Worm (Caenorhabditis elegans) whole organism, L4 larva: ENCODE results near the gene cpf-1.

Experiments used
- F26F4.8 ChIP-seq: fragments of 200-800 bp; sonication (Bioruptor generic); conservative IDR thresholded peaks from 2 replicates; pipeline ENCODE4 v1.3.6; 2022; ENCODE audit warnings: missing genetic modification characterization, missing compliant biosample characterization
- F44E2.7 ChIP-seq: fragments of 200-800 bp; sonication (Bioruptor generic); IDR thresholded peaks from 2 replicates; pipeline ENCODE4 v2.1.2; 2022; ENCODE audit warnings: missing genetic modification characterization, missing compliant biosample characterization
- R02D3.7 ChIP-seq: fragments of 150-350 bp; sonication (generic microtip); optimal IDR thresholded peaks from 3 replicates; lab custom pipeline; 2014; ENCODE audit warnings: missing biosample characterization, missing genetic modification characterization
- T20F7.1 ChIP-seq: fragments of 200-800 bp; sonication (Bioruptor generic); optimal IDR thresholded peaks from 2 replicates; lab custom pipeline; 2018; ENCODE audit warnings: mild to moderate bottlenecking, missing genetic modification characterization, missing compliant biosample characterization
- T26A8.4 ChIP-seq: fragments of 200-800 bp; sonication (Bioruptor generic); IDR thresholded peaks from 2 replicates; pipeline ENCODE4 v1.3.6; 2022; ENCODE audit warnings: missing genetic modification characterization, missing compliant biosample characterization
- Y48G9A.11 ChIP-seq: fragments of 200-800 bp; sonication (Bioruptor generic); IDR thresholded peaks from 2 replicates; pipeline ENCODE4 v1.3.6; 2022; ENCODE audit warnings: missing genetic modification reagents, missing genetic modification characterization, missing compliant biosample characterization
- Y5F2A.4 ChIP-seq: fragments of 200-800 bp; sonication (Bioruptor generic); optimal IDR thresholded peaks from 2 replicates; lab custom pipeline; 2018; ENCODE audit warnings: mild to moderate bottlenecking, missing genetic modification characterization, missing compliant biosample characterization
- Y75B8A.6 ChIP-seq: fragments of 200-800 bp; sonication (Bioruptor generic); IDR thresholded peaks from 2 replicates; pipeline ENCODE4 v1.3.6; 2022; ENCODE audit warnings: missing genetic modification reagents, missing genetic modification characterization, missing compliant biosample characterization
- ZK546.5 ChIP-seq, 2 experiments: sonication (generic microtip); optimal IDR thresholded peaks; 2 replicates each; lab custom pipeline; 2017; ENCODE audit warnings: missing biosample characterization in 2 of 2, missing genetic modification characterization in 2 of 2
- aha-1 ChIP-seq: fragments of 150-350 bp; peaks from one replicate; lab custom pipeline; 2014; ENCODE audit warnings: missing biosample characterization, missing genetic modification characterization
- aly-2 ChIP-seq: sonication (generic microtip); optimal IDR thresholded peaks from 2 replicates; lab custom pipeline; 2018; ENCODE audit warnings: missing biosample characterization, missing genetic modification characterization
- ama-1 ChIP-seq: fragments of 150-350 bp; optimal IDR thresholded peaks from 2 replicates; lab custom pipeline; 2014; ENCODE audit warnings: inconsistent platforms, mixed read lengths
- arid-1 ChIP-seq: fragments of 200-800 bp; sonication (Bioruptor generic); conservative IDR thresholded peaks from 2 replicates; pipeline ENCODE4 v1.3.6; 2022; ENCODE audit warnings: missing genetic modification reagents, missing genetic modification characterization, missing compliant biosample characterization
- ceh-32 ChIP-seq: sonication (generic microtip); optimal IDR thresholded peaks from 2 replicates; lab custom pipeline; 2016; ENCODE audit warnings: mild to moderate bottlenecking, missing genetic modification characterization, missing compliant biosample characterization; ENCODE audit not compliant: poor library complexity
- ceh-44 ChIP-seq: fragments of 200-800 bp; sonication (Bioruptor generic); IDR thresholded peaks from 2 replicates; pipeline ENCODE4 v1.3.6; 2022; ENCODE audit warnings: missing genetic modification reagents, missing genetic modification characterization, missing compliant biosample characterization
- cey-2 ChIP-seq: sonication (generic microtip); optimal IDR thresholded peaks from 3 replicates; lab custom pipeline; 2017; ENCODE audit warnings: missing genetic modification characterization, mild to moderate bottlenecking, missing compliant biosample characterization, antibody characterized with exemption, borderline replicate concordance; ENCODE audit not compliant: insufficient read depth
- daf-19 ChIP-seq: fragments of 200-800 bp; sonication (Bioruptor generic); conservative IDR thresholded peaks from 2 replicates; pipeline ENCODE4 v1.3.6; 2022; ENCODE audit warnings: missing genetic modification characterization, missing compliant biosample characterization
- daf-8 ChIP-seq: fragments of 200-800 bp; sonication (Bioruptor generic); IDR thresholded peaks from 2 replicates; pipeline ENCODE4 v1.3.6; 2022; ENCODE audit warnings: missing genetic modification characterization, missing compliant biosample characterization
- dmd-8 ChIP-seq: fragments of 200-800 bp; sonication (Bioruptor generic); IDR thresholded peaks from 2 replicates; pipeline ENCODE4 v1.3.6; 2022; ENCODE audit warnings: missing genetic modification characterization, missing compliant biosample characterization
- duxl-1 ChIP-seq: sonication (generic microtip); optimal IDR thresholded peaks from 2 replicates; lab custom pipeline; 2016; ENCODE audit warnings: mild to moderate bottlenecking, missing genetic modification characterization, moderate library complexity, missing compliant biosample characterization; ENCODE audit not compliant: poor library complexity
- egl-27 ChIP-seq: sonication (generic microtip); optimal IDR thresholded peaks from 3 replicates; lab custom pipeline; 2017; ENCODE audit warnings: missing biosample characterization, missing genetic modification reagents, missing genetic modification characterization
- fkh-10 ChIP-seq: fragments of 150-350 bp; optimal IDR thresholded peaks from 2 replicates; lab custom pipeline; 2014; ENCODE audit warnings: missing biosample characterization, missing genetic modification reagents, missing genetic modification characterization
- fos-1 ChIP-seq: fragments of 150-350 bp; optimal IDR thresholded peaks from 2 replicates; lab custom pipeline; 2014; ENCODE audit warnings: missing biosample characterization, missing genetic modification characterization
- hlh-11 ChIP-seq: fragments of 200-800 bp; sonication (Bioruptor generic); optimal IDR thresholded peaks from 2 replicates; lab custom pipeline; 2018; ENCODE audit warnings: mild to moderate bottlenecking, missing genetic modification characterization, missing compliant biosample characterization
- lim-7 ChIP-seq: fragments of 200-800 bp; sonication (Bioruptor generic); IDR thresholded peaks from 2 replicates; pipeline ENCODE4 v1.3.6; 2022; ENCODE audit warnings: missing genetic modification characterization, missing compliant biosample characterization
- lin-15B ChIP-seq: fragments of 150-350 bp; sonication (generic microtip); optimal IDR thresholded peaks from 3 replicates; lab custom pipeline; 2014; ENCODE audit warnings: missing biosample characterization, missing genetic modification characterization
- lin-29 ChIP-seq: fragments of 200-800 bp; sonication (Bioruptor generic); IDR thresholded peaks from 2 replicates; pipeline ENCODE4 v1.3.6; 2022; ENCODE audit warnings: missing genetic modification reagents, missing genetic modification characterization, missing compliant biosample characterization
- lin-39 ChIP-seq: fragments of 150-350 bp; optimal IDR thresholded peaks from 2 replicates; lab custom pipeline; 2014; ENCODE audit warnings: missing biosample characterization, missing genetic modification reagents, missing genetic modification characterization
- lir-3 ChIP-seq: sonication (generic microtip); optimal IDR thresholded peaks from 2 replicates; lab custom pipeline; 2016; ENCODE audit warnings: mild to moderate bottlenecking, missing genetic modification characterization, missing compliant biosample characterization
- lsy-2 ChIP-seq, 2 experiments: fragments of 150-350 bp in 1 of 2; sonication (generic microtip) in 1 of 2; optimal IDR thresholded peaks; 2 replicates each; lab custom pipeline; 2014 to 2017; ENCODE audit warnings: missing biosample characterization in 2 of 2, missing genetic modification characterization in 2 of 2
- madf-5 ChIP-seq, 2 experiments: fragments of 200-800 bp; sonication (Bioruptor generic); IDR thresholded peaks; 2 replicates each; pipeline ENCODE4 v1.3.6; 2022; ENCODE audit warnings: missing compliant biosample characterization in 2 of 2, missing genetic modification characterization in 2 of 2
- mdl-1 ChIP-seq, 2 experiments: fragments of 150-350 bp in 1 of 2; sonication (generic microtip) in 1 of 2; optimal IDR thresholded peaks; 2 replicates each; lab custom pipeline; 2014 to 2017; ENCODE audit warnings: missing biosample characterization in 2 of 2, missing genetic modification characterization in 2 of 2
- mdt-29 ChIP-seq: fragments of 200-800 bp; sonication (Bioruptor generic); IDR thresholded peaks from 2 replicates; pipeline ENCODE4 v1.3.6; 2022; ENCODE audit warnings: missing genetic modification reagents, missing genetic modification characterization, missing compliant biosample characterization
- mep-1 ChIP-seq: fragments of 150-350 bp; sonication (generic microtip); optimal IDR thresholded peaks from 3 replicates; lab custom pipeline; 2014; ENCODE audit warnings: missing biosample characterization, missing genetic modification characterization
- mxl-2 ChIP-seq: fragments of 200-800 bp; sonication (Bioruptor generic); conservative IDR thresholded peaks from 2 replicates; pipeline ENCODE4 v1.3.6; 2022; ENCODE audit warnings: missing genetic modification reagents, missing genetic modification characterization, missing compliant biosample characterization
- nhr-102 ChIP-seq: sonication (generic microtip); optimal IDR thresholded peaks from 2 replicates; lab custom pipeline; 2016; ENCODE audit warnings: mild to moderate bottlenecking, missing genetic modification characterization, moderate library complexity, missing compliant biosample characterization
- nhr-28 ChIP-seq: fragments of 150-350 bp; optimal IDR thresholded peaks from 2 replicates; lab custom pipeline; 2014; ENCODE audit warnings: missing biosample characterization, missing genetic modification characterization
- nhr-42 ChIP-seq: fragments of 200-800 bp; sonication (Bioruptor generic); IDR thresholded peaks from 2 replicates; pipeline ENCODE4 v1.3.6; 2022; ENCODE audit warnings: missing genetic modification characterization, missing compliant biosample characterization
- nhr-48 ChIP-seq: sonication (generic microtip); optimal IDR thresholded peaks from 2 replicates; lab custom pipeline; 2016; ENCODE audit warnings: mild to moderate bottlenecking, missing genetic modification characterization, missing compliant biosample characterization
- nhr-77 ChIP-seq: fragments of 150-350 bp; optimal IDR thresholded peaks from 2 replicates; lab custom pipeline; 2014; ENCODE audit warnings: missing biosample characterization, missing genetic modification characterization
- php-3 ChIP-seq: fragments of 200-800 bp; sonication (Bioruptor generic); IDR thresholded peaks from 2 replicates; pipeline ENCODE4 v1.3.6; 2022; ENCODE audit warnings: missing genetic modification reagents, missing genetic modification characterization, missing compliant biosample characterization
- pqm-1 ChIP-seq: sonication (generic microtip); optimal IDR thresholded peaks from 2 replicates; lab custom pipeline; 2017; ENCODE audit warnings: missing biosample characterization, missing genetic modification characterization
- rbr-2 ChIP-seq: sonication (generic microtip); optimal IDR thresholded peaks from 2 replicates; lab custom pipeline; 2016; ENCODE audit warnings: missing genotype, missing genetic modification characterization, missing compliant biosample characterization
- skn-1 ChIP-seq: fragments of 150-350 bp; optimal IDR thresholded peaks from 2 replicates; lab custom pipeline; 2014; ENCODE audit warnings: missing biosample characterization, missing genetic modification characterization
- snpc-4 ChIP-seq: fragments of 150-350 bp; optimal IDR thresholded peaks from 2 replicates; lab custom pipeline; 2014; ENCODE audit warnings: missing biosample characterization, missing genetic modification characterization
- tra-1 ChIP-seq: fragments of 200-800 bp; sonication (Bioruptor generic); IDR thresholded peaks from 2 replicates; pipeline ENCODE4 v1.3.6; 2022; ENCODE audit warnings: missing genetic modification reagents, missing genetic modification characterization, missing compliant biosample characterization
- unc-39 ChIP-seq: sonication (generic microtip); optimal IDR thresholded peaks from 2 replicates; lab custom pipeline; 2017; ENCODE audit warnings: missing biosample characterization, missing genetic modification characterization
- vab-7 ChIP-seq: fragments of 200-800 bp; sonication (Bioruptor generic); IDR thresholded peaks from 2 replicates; pipeline ENCODE4 v1.3.6; 2022; ENCODE audit warnings: missing genetic modification reagents, missing genetic modification characterization, missing compliant biosample characterization
- zag-1 ChIP-seq: fragments of 150-350 bp; optimal IDR thresholded peaks from 2 replicates; lab custom pipeline; 2014; ENCODE audit warnings: missing biosample characterization, missing genetic modification characterization
- zfp-2 ChIP-seq: sonication (generic microtip); optimal IDR thresholded peaks from 2 replicates; lab custom pipeline; 2016; ENCODE audit warnings: mild to moderate bottlenecking, missing genetic modification characterization, missing compliant biosample characterization
- zfp-3 ChIP-seq: fragments of 200-800 bp; sonication (Bioruptor generic); conservative IDR thresholded peaks from 2 replicates; pipeline ENCODE4 v1.3.6; 2022; ENCODE audit warnings: missing genetic modification reagents, missing genetic modification characterization, missing compliant biosample characterization
- ztf-11 ChIP-seq: fragments of 150-350 bp; optimal IDR thresholded peaks from 2 replicates; lab custom pipeline; 2014; ENCODE audit warnings: missing biosample characterization, missing genetic modification characterization

The cpf-1 gene

ce11 chrII:8561227-8561626 is 41.0 kb downstream of the cpf-1 start, which contains the start of gene iff-2:
Gene iff-2 (minus strand): TSS chrII:8561367.
- no peak; the same call in 1 of the 2 replicates for TF ChIP-seq Y48G9A.11 (GFP tag; lab: Robert Waterston, UW)
- peak; percentile 99 for TF ChIP-seq rbr-2 (tag; lab: Kevin White, UChicago)
- peak; percentile 88 for TF ChIP-seq lin-29
- peak; percentile 93 to 99 for TF ChIP-seq mdl-1 (tag; optimal IDR thresholded peaks at IDR 0.05; lab: Kevin White, UChicago)
- peak; percentile 70; the same call in 1 of the 2 replicates for TF ChIP-seq lim-7 (GFP tag; lab: Robert Waterston, UW)
- TF ChIP-seq nhr-77 (tag; lab: Kevin White, UChicago), result peak; percentile 99
- TF ChIP-seq ceh-32 (tag; lab: Kevin White, UChicago), result peak; percentile 68
- TF ChIP-seq mxl-2 (GFP tag; lab: Robert Waterston, UW), result peak; percentile 92
- TF ChIP-seq hlh-11 (tag; lab: Kevin White, UChicago), result peak; percentile 99
- TF ChIP-seq lir-3 (tag; lab: Kevin White, UChicago), result peak; percentile 76
- no peak; the same call in 1 of the 2 replicates for TF ChIP-seq dmd-8
- TF ChIP-seq duxl-1 (tag; lab: Kevin White, UChicago), result peak; percentile 97
- TF ChIP-seq lin-39 (tag; lab: Kevin White, UChicago), result no peak
- TF ChIP-seq egl-27, result peak; percentile 80
- TF ChIP-seq skn-1 (tag; lab: Kevin White, UChicago), result peak; percentile 95
- TF ChIP-seq ztf-11 (tag; lab: Kevin White, UChicago), result peak; percentile 2
- peak; percentile 97 for TF ChIP-seq arid-1 (GFP tag; lab: Robert Waterston, UW)
- TF ChIP-seq nhr-42 (GFP tag; lab: Robert Waterston, UW), result peak; percentile 98
- TF ChIP-seq nhr-102 (tag; lab: Kevin White, UChicago), result peak; percentile 97
- TF ChIP-seq snpc-4, result peak; percentile 70
- TF ChIP-seq mdt-29 (GFP tag; lab: Robert Waterston, UW), result no peak; the same call in none of the 2 replicates
- peak; percentile 100 for TF ChIP-seq aha-1 (tag; lab: Kevin White, UChicago)
- peak; percentile 85 for TF ChIP-seq cey-2
- TF ChIP-seq vab-7 (GFP tag; lab: Robert Waterston, UW), result peak; percentile 93
- peak; percentile 100 for TF ChIP-seq zfp-2 (tag; lab: Kevin White, UChicago)
- TF ChIP-seq mep-1 (tag; lab: Kevin White, UChicago), result peak; percentile 99
- TF ChIP-seq ZK546.5 (tag; optimal IDR thresholded peaks at IDR 0.05; lab: Kevin White, UChicago), result peak; percentile 47 to 92
- TF ChIP-seq pqm-1, result peak; percentile 92
- TF ChIP-seq php-3 (GFP tag; lab: Robert Waterston, UW), result peak; percentile 95
- peak; percentile 99 for TF ChIP-seq fkh-10
- TF ChIP-seq madf-5 (GFP tag; IDR thresholded peaks at IDR 0.05; lab: Robert Waterston, UW), result peak in 1 of 2 experiments; percentile 89; a peak in 1 of 4 replicates
- no peak for TF ChIP-seq F44E2.7 (GFP tag; lab: Robert Waterston, UW)
- peak; percentile 19 for TF ChIP-seq aly-2 (tag; lab: Kevin White, UChicago)
- peak; percentile 97 to 98 for TF ChIP-seq lsy-2 (tag; optimal IDR thresholded peaks at IDR 0.05; lab: Kevin White, UChicago)
- peak; percentile 97 for TF ChIP-seq T20F7.1
- no peak for TF ChIP-seq daf-8 (GFP tag; lab: Robert Waterston, UW)
- peak; percentile 71 for TF ChIP-seq daf-19
- TF ChIP-seq ceh-44 (GFP tag; lab: Robert Waterston, UW), result 0 out of 2 replicates have a peak, but pooled peaks have one; percentile 56
- TF ChIP-seq zfp-3 (GFP tag; lab: Robert Waterston, UW), result peak; percentile 97
- no peak for TF ChIP-seq F26F4.8 (GFP tag; lab: Robert Waterston, UW)
- peak; percentile 50 for TF ChIP-seq R02D3.7 (tag; lab: Kevin White, UChicago)
- peak; percentile 81 for TF ChIP-seq zag-1
- peak; percentile 68 for TF ChIP-seq ama-1 (lab: Kevin White, UChicago)
- TF ChIP-seq Y5F2A.4 (GFP tag; lab: Kevin White, UChicago), result peak; percentile 78
- TF ChIP-seq tra-1 (GFP tag; lab: Robert Waterston, UW), result peak; percentile 98
- peak; percentile 97 for TF ChIP-seq T26A8.4
- peak; percentile 58 for TF ChIP-seq fos-1
- no peak for TF ChIP-seq unc-39 (tag; lab: Kevin White, UChicago)
- TF ChIP-seq lin-15B (tag; lab: Kevin White, UChicago), result peak; percentile 98
- peak; percentile 95 for TF ChIP-seq nhr-48 (tag; lab: Kevin White, UChicago)
- TF ChIP-seq nhr-28 (tag; lab: Kevin White, UChicago), result peak; percentile 100
- peak; percentile 96 for TF ChIP-seq Y75B8A.6 (GFP tag; lab: Robert Waterston, UW)
